Fruit fly (Drosophila melanogaster): ENCODE data around the gene CG7458.

dm6 chr3L:21994000-21994399, 39.1 kb downstream of the CG7458 start:
- TF ChIP-seq Dll (optimal IDR thresholded peaks at IDR 0.05) (no peak), EcR (GFP tag; optimal IDR thresholded peaks at IDR 0.05) (no peak), usp (GFP tag; optimal IDR thresholded peaks at IDR 0.05) (no peak), pan (optimal IDR thresholded peaks at IDR 0.05) (no peak)

All from whole organism.